Fruit fly (Drosophila melanogaster) whole organism, prepupa: ENCODE measurements around the gene Tim17b2.

Experiments used
- CG11762 ChIP-seq: fragments of 200-800 bp; sonication (Bioruptor generic); optimal IDR thresholded peaks from 3 replicates; lab custom pipeline; 2016; ENCODE audit warnings: missing biosample characterization, missing genetic modification characterization; ENCODE audit not compliant: insufficient read depth
- CG3032 ChIP-seq: fragments of 200-800 bp; optimal IDR thresholded peaks from 2 replicates; lab custom pipeline; 2019; ENCODE audit warnings: missing biosample characterization, mild to moderate bottlenecking, missing genetic modification characterization, moderate library complexity
- Lpt ChIP-seq: fragments of 200-800 bp; sonication (Bioruptor generic); optimal IDR thresholded peaks from 3 replicates; lab custom pipeline; 2016; ENCODE audit warnings: missing biosample characterization, missing genetic modification characterization
- OdsH ChIP-seq: fragments of 200-800 bp; sonication (Bioruptor generic); optimal IDR thresholded peaks from 3 replicates; lab custom pipeline; 2016; ENCODE audit warnings: missing biosample characterization, missing genetic modification characterization
- spab ChIP-seq: fragments of 200-800 bp; sonication (Bioruptor generic); optimal IDR thresholded peaks from 2 replicates; lab custom pipeline; 2017; ENCODE audit warnings: missing biosample characterization, mild to moderate bottlenecking, missing genetic modification characterization, missing genetic modification reagents

- TF ChIP-seq Lpt (GFP tag; lab: Kevin White, UChicago) (no peak), spab (no peak), CG3032 (tag; lab: Kevin White, UChicago) (no peak), CG11762 (GFP tag; lab: Kevin White, UChicago) (no peak), OdsH (GFP tag; lab: Kevin White, UChicago) (no peak)
Observed at dm6 chr2L:15504534-15504933, 20.0 kb downstream of the Tim17b2 start.
